Fruit fly (Drosophila melanogaster) whole organism, prepupa: ENCODE data around the gene RpS28b.

Experiments
- CG10669 ChIP-seq: fragments of 200-800 bp; sonication (Bioruptor generic); optimal IDR thresholded peaks from 3 replicates; lab custom pipeline; 2018; ENCODE audit warnings: missing biosample characterization, mild to moderate bottlenecking, missing genetic modification characterization, moderate library complexity
- CG11762 ChIP-seq: fragments of 200-800 bp; sonication (Bioruptor generic); optimal IDR thresholded peaks from 3 replicates; lab custom pipeline; 2016; ENCODE audit warnings: missing biosample characterization, missing genetic modification characterization; ENCODE audit not compliant: insufficient read depth
- CG6276 ChIP-seq: fragments of 200-800 bp; sonication (Bioruptor generic); optimal IDR thresholded peaks from 2 replicates; lab custom pipeline; 2017; ENCODE audit warnings: missing biosample characterization, mild to moderate bottlenecking, missing genetic modification characterization
- CG6854 ChIP-seq: fragments of 200-800 bp; sonication (Bioruptor generic); optimal IDR thresholded peaks from 2 replicates; lab custom pipeline; 2017; ENCODE audit warnings: missing biosample characterization, mild to moderate bottlenecking, missing genetic modification characterization
- Gug ChIP-seq: fragments of 200-800 bp; sonication (Bioruptor generic); IDR thresholded peaks from 2 replicates; pipeline ENCODE4 v1.3.6; 2022; ENCODE audit warnings: missing biosample characterization, missing genetic modification characterization
- Lpt ChIP-seq: fragments of 200-800 bp; sonication (Bioruptor generic); optimal IDR thresholded peaks from 3 replicates; lab custom pipeline; 2016; ENCODE audit warnings: missing biosample characterization, missing genetic modification characterization
- OdsH ChIP-seq: fragments of 200-800 bp; sonication (Bioruptor generic); optimal IDR thresholded peaks from 3 replicates; lab custom pipeline; 2016; ENCODE audit warnings: missing biosample characterization, missing genetic modification characterization
- fd59A ChIP-seq: fragments of 200-800 bp; sonication (Bioruptor generic); optimal IDR thresholded peaks from 2 replicates; lab custom pipeline; 2017; ENCODE audit warnings: missing biosample characterization, mild to moderate bottlenecking, missing genetic modification characterization, missing genetic modification reagents

DNA sequence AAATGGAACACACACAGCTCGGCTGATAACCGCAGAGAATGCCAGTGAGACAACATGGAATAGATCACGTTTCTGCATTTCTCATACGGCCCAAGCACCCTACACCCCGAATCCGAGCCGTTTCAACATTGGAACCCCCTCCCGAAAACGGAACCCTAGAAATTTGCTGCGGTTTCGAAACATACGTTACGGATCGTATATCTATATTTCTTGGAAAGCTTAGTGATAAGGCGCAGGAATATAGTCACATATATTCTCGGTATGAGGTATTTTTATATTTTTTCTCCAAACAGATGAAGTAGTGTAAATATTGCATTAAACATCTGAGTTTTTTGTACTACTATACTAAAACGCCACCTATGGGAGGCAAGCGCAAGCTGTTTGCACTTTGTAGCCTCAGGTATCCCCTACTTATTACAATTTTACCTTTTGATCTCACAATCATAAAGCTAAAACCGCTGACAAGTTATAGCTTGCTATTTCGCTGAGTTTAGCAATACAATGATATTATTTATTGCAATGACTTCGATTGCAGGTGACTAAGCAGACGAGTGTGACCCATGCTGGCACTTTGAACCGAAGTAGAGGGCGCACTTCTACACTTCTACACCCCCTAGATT, 41.0 kb downstream of the RpS28b start:
- TF ChIP-seq Gug (no peak), CG6276 (GFP tag; lab: Kevin White, UChicago) (no peak), Lpt (GFP tag; lab: Kevin White, UChicago) (no peak), fd59A (GFP tag; lab: Kevin White, UChicago) (no peak), OdsH (GFP tag; lab: Kevin White, UChicago) (no peak), CG6854 (GFP tag; lab: Kevin White, UChicago) (no peak), CG10669 (GFP tag; lab: Kevin White, UChicago) (no peak), CG11762 (no peak)
